Worm (Caenorhabditis elegans) whole organism, L3 larva: ENCODE measurements around the gene msp-38.

Experiments
- R02D3.7 ChIP-seq: fragments of 150-350 bp; optimal IDR thresholded peaks from 2 replicates; lab custom pipeline; 2014; ENCODE audit warnings: missing biosample characterization, missing genetic modification characterization
- ZK546.5 ChIP-seq: sonication (generic microtip); optimal IDR thresholded peaks from 2 replicates; lab custom pipeline; 2017; ENCODE audit warnings: missing biosample characterization, missing genetic modification characterization
- aly-2 ChIP-seq: fragments of 150-350 bp; optimal IDR thresholded peaks from 2 replicates; lab custom pipeline; 2014; ENCODE audit warnings: missing biosample characterization, missing genetic modification characterization
- ama-1 ChIP-seq: fragments of 150-350 bp; optimal IDR thresholded peaks from 2 replicates; lab custom pipeline; 2018
- ceh-16 ChIP-seq: sonication (generic microtip); optimal IDR thresholded peaks from 2 replicates; lab custom pipeline; 2017; ENCODE audit warnings: missing biosample characterization, missing genetic modification characterization
- ceh-28 ChIP-seq: fragments of 150-350 bp; optimal IDR thresholded peaks from 2 replicates; lab custom pipeline; 2014; ENCODE audit warnings: missing biosample characterization, missing genetic modification reagents, missing genetic modification characterization
- ceh-82 ChIP-seq: fragments of 150-350 bp; optimal IDR thresholded peaks from 2 replicates; lab custom pipeline; 2014; ENCODE audit warnings: missing biosample characterization, missing genetic modification characterization
- ceh-9 ChIP-seq: sonication (generic microtip); optimal IDR thresholded peaks from 2 replicates; lab custom pipeline; 2018; ENCODE audit warnings: missing biosample characterization, missing genetic modification characterization
- egl-27 ChIP-seq: sonication (generic microtip); optimal IDR thresholded peaks from 4 replicates; lab custom pipeline; 2017; ENCODE audit warnings: missing biosample characterization, missing genetic modification reagents, missing genetic modification characterization
- egl-5 ChIP-seq: fragments of 150-350 bp; optimal IDR thresholded peaks from 2 replicates; lab custom pipeline; 2017; ENCODE audit warnings: missing biosample characterization, missing genetic modification reagents, missing genetic modification characterization, inconsistent platforms
- elt-1 ChIP-seq: fragments of 150-350 bp; optimal IDR thresholded peaks from 2 replicates; lab custom pipeline; 2014; ENCODE audit warnings: missing biosample characterization, missing genetic modification characterization
- elt-2 ChIP-seq: sonication (generic microtip); optimal IDR thresholded peaks from 2 replicates; lab custom pipeline; 2016; ENCODE audit warnings: missing genetic modification reagents, mild to moderate bottlenecking, missing genetic modification characterization, missing compliant biosample characterization
- elt-3 ChIP-seq, 3 experiments: fragments of 150-350 bp in 1 of 3; sonication (generic microtip) in 2 of 3; optimal IDR thresholded peaks; 2 replicates in 2 of 3; 4 replicates in 1 of 3; lab custom pipeline; 2014 to 2017; ENCODE audit warnings: missing biosample characterization in 3 of 3, missing genetic modification characterization in 3 of 3
- eor-1 ChIP-seq, 2 experiments: fragments of 150-350 bp; optimal IDR thresholded peaks; 2 replicates each; lab custom pipeline; 2014 to 2018; ENCODE audit warnings: missing biosample characterization in 2 of 2, missing genetic modification characterization in 2 of 2
- fkh-10 ChIP-seq: sonication (generic microtip); optimal IDR thresholded peaks from 2 replicates; lab custom pipeline; 2017; ENCODE audit warnings: missing biosample characterization, missing genetic modification reagents, missing genetic modification characterization
- fkh-2 ChIP-seq: fragments of 150-350 bp; optimal IDR thresholded peaks from 2 replicates; lab custom pipeline; 2014; ENCODE audit warnings: missing biosample characterization, missing genetic modification reagents, missing genetic modification characterization
- fos-1 ChIP-seq: fragments of 150-350 bp; optimal IDR thresholded peaks from 2 replicates; lab custom pipeline; 2014; ENCODE audit warnings: missing biosample characterization, missing genetic modification characterization
- hmg-11 ChIP-seq: sonication (generic microtip); optimal IDR thresholded peaks from 2 replicates; lab custom pipeline; 2016; ENCODE audit warnings: missing genetic modification characterization, missing compliant biosample characterization
- jun-1 ChIP-seq: fragments of 150-350 bp; optimal IDR thresholded peaks from 2 replicates; lab custom pipeline; 2014; ENCODE audit warnings: missing biosample characterization, missing genetic modification reagents, missing genetic modification characterization
- lin-15B ChIP-seq: fragments of 150-350 bp; optimal IDR thresholded peaks from 2 replicates; lab custom pipeline; 2014; ENCODE audit warnings: missing biosample characterization, missing genetic modification characterization
- lin-39 ChIP-seq: fragments of 150-350 bp; optimal IDR thresholded peaks from 2 replicates; lab custom pipeline; 2018; ENCODE audit warnings: missing biosample characterization, missing genetic modification reagents, missing genetic modification characterization
- mdl-1 ChIP-seq: fragments of 150-350 bp; optimal IDR thresholded peaks from 2 replicates; lab custom pipeline; 2014; ENCODE audit warnings: missing biosample characterization, missing genetic modification characterization
- mml-1 ChIP-seq: fragments of 150-350 bp; sonication (generic microtip); optimal IDR thresholded peaks from 3 replicates; lab custom pipeline; 2014; ENCODE audit warnings: missing biosample characterization, missing genetic modification characterization
- nfya-1 ChIP-seq: sonication (generic microtip); optimal IDR thresholded peaks from 2 replicates; lab custom pipeline; 2017; ENCODE audit warnings: missing genetic modification characterization, mild to moderate bottlenecking, missing compliant biosample characterization, antibody characterized with exemption, moderate library complexity; ENCODE audit not compliant: insufficient read depth
- nhr-11 ChIP-seq: fragments of 150-350 bp; optimal IDR thresholded peaks from 2 replicates; lab custom pipeline; 2014; ENCODE audit warnings: missing biosample characterization, missing genetic modification characterization
- nhr-12 ChIP-seq: fragments of 150-350 bp; optimal IDR thresholded peaks from 2 replicates; lab custom pipeline; 2014; ENCODE audit warnings: missing biosample characterization, missing genetic modification characterization
- nhr-23 ChIP-seq: fragments of 150-350 bp; optimal IDR thresholded peaks from 2 replicates; lab custom pipeline; 2014; ENCODE audit warnings: missing biosample characterization, missing genetic modification reagents, missing genetic modification characterization
- nhr-237 ChIP-seq: fragments of 150-350 bp; optimal IDR thresholded peaks from 2 replicates; lab custom pipeline; 2014; ENCODE audit warnings: missing biosample characterization, missing genetic modification characterization
- nhr-25 ChIP-seq: sonication (generic microtip); optimal IDR thresholded peaks from 2 replicates; lab custom pipeline; 2017; ENCODE audit warnings: missing biosample characterization, missing genetic modification characterization
- nhr-43 ChIP-seq: sonication (generic microtip); optimal IDR thresholded peaks from 2 replicates; lab custom pipeline; 2016; ENCODE audit warnings: mild to moderate bottlenecking, missing genetic modification characterization, missing compliant biosample characterization; ENCODE audit not compliant: poor library complexity, severe bottlenecking
- nhr-77 ChIP-seq: fragments of 150-350 bp; optimal IDR thresholded peaks from 2 replicates; lab custom pipeline; 2014; ENCODE audit warnings: missing biosample characterization, missing genetic modification characterization
- pha-4 ChIP-seq: fragments of 150-350 bp; optimal IDR thresholded peaks from 2 replicates; lab custom pipeline; 2014; ENCODE audit warnings: missing biosample characterization, missing genetic modification reagents, missing genetic modification characterization
- pqm-1 ChIP-seq: fragments of 150-350 bp; optimal IDR thresholded peaks from 2 replicates; lab custom pipeline; 2017; ENCODE audit warnings: missing biosample characterization, missing genetic modification characterization, inconsistent platforms
- sea-2 ChIP-seq: fragments of 150-350 bp; sonication (generic microtip); optimal IDR thresholded peaks from 4 replicates; lab custom pipeline; 2014; ENCODE audit warnings: missing biosample characterization, missing genetic modification reagents, missing genetic modification characterization
- skn-1 ChIP-seq: fragments of 150-350 bp; optimal IDR thresholded peaks from 2 replicates; lab custom pipeline; 2014; ENCODE audit warnings: missing biosample characterization, missing genetic modification characterization
- snpc-4 ChIP-seq: fragments of 150-350 bp; optimal IDR thresholded peaks from 2 replicates; lab custom pipeline; 2014; ENCODE audit warnings: missing biosample characterization, missing genetic modification characterization
- unc-39 ChIP-seq: sonication (generic microtip); optimal IDR thresholded peaks from 4 replicates; lab custom pipeline; 2017; ENCODE audit warnings: missing biosample characterization, missing genetic modification characterization
- unc-62 ChIP-seq: fragments of 150-350 bp; sonication (generic microtip); optimal IDR thresholded peaks from 4 replicates; lab custom pipeline; 2014; ENCODE audit warnings: missing biosample characterization, missing genetic modification reagents, missing genetic modification characterization
- zag-1 ChIP-seq: fragments of 150-350 bp; optimal IDR thresholded peaks from 2 replicates; lab custom pipeline; 2014; ENCODE audit warnings: missing biosample characterization, missing genetic modification characterization
- ztf-11 ChIP-seq: fragments of 150-350 bp; optimal IDR thresholded peaks from 2 replicates; lab custom pipeline; 2014; ENCODE audit warnings: missing biosample characterization, missing genetic modification characterization
- ztf-4 ChIP-seq: fragments of 150-350 bp; optimal IDR thresholded peaks from 2 replicates; lab custom pipeline; 2014; ENCODE audit warnings: missing biosample characterization, missing genetic modification characterization

The msp-38 gene

ce11 chrIV:10177779-10178178, 34.2 kb upstream of the msp-38 start, which contains the start of gene mspn-1:
TSS of gene mspn-1 (plus strand) at chrIV:10177968.
- no peak for TF ChIP-seq ceh-9 (tag; lab: Kevin White, UChicago)
- TF ChIP-seq nhr-11: no peak
- no peak for TF ChIP-seq elt-1
- no peak for TF ChIP-seq sea-2
- no peak for TF ChIP-seq aly-2
- no peak for TF ChIP-seq hmg-11 (tag; lab: Kevin White, UChicago)
- no peak for TF ChIP-seq mdl-1 (tag; lab: Kevin White, UChicago)
- TF ChIP-seq fkh-10: no peak
- TF ChIP-seq unc-39 (tag; lab: Kevin White, UChicago): no peak
- no peak for TF ChIP-seq egl-5
- TF ChIP-seq mml-1 (tag; lab: Kevin White, UChicago): no peak
- TF ChIP-seq lin-39 (tag; lab: Kevin White, UChicago): no peak
- TF ChIP-seq ztf-4 (tag; lab: Kevin White, UChicago): no peak
- no peak for TF ChIP-seq ceh-16
- no peak for TF ChIP-seq jun-1
- no peak for TF ChIP-seq nhr-25 (tag; lab: Kevin White, UChicago)

- TF ChIP-seq elt-1 (no peak), lin-15B (tag; lab: Kevin White, UChicago) (peak; percentile 64), nhr-11 (no peak), ceh-82 (tag; lab: Kevin White, UChicago) (no peak), ceh-28 (tag; lab: Kevin White, UChicago) (no peak), snpc-4 (tag; lab: Kevin White, UChicago) (peak; percentile 47), nfya-1 (tag; lab: Kevin White, UChicago) (peak; percentile 85), skn-1 (no peak), nhr-23 (tag; lab: Kevin White, UChicago) (peak; percentile 73), jun-1 (no peak), ztf-4 (tag; lab: Kevin White, UChicago) (no peak), unc-39 (tag; lab: Kevin White, UChicago) (no peak), nhr-43 (tag; lab: Kevin White, UChicago) (no peak), fos-1 (no peak), pha-4 (tag; lab: Kevin White, UChicago) (peak; percentile 70), egl-27 (tag; lab: Kevin White, UChicago) (no peak), ceh-9 (tag; lab: Kevin White, UChicago) (no peak), lin-39 (tag; lab: Kevin White, UChicago) (peak; percentile 79), nhr-25 (tag; lab: Kevin White, UChicago) (peak; percentile 52), fkh-2 (no peak), nhr-237 (no peak), elt-2 (tag; lab: Kevin White, UChicago) (peak; percentile 24), ztf-11 (tag; lab: Kevin White, UChicago) (no peak), ceh-16 (no peak), mml-1 (tag; lab: Kevin White, UChicago) (no peak), sea-2 (no peak), aly-2 (no peak), R02D3.7 (tag; lab: Kevin White, UChicago) (no peak), hmg-11 (tag; lab: Kevin White, UChicago) (peak; percentile 65), nhr-77 (tag; lab: Kevin White, UChicago) (no peak)
- TF ChIP-seq, all 47 proteins: peak for 9
Measured at ce11 chrIV:10176252-10176730, 32.8 kb upstream of the msp-38 start, which contains the start of gene rack-1. TSS of gene rack-1 (plus strand) at chrIV:10176680.

ce11 chrIV:10174932-10175732, 31.6 kb upstream of the msp-38 start:
- no peak for TF ChIP-seq fkh-2
- no peak for TF ChIP-seq nhr-77 (tag; lab: Kevin White, UChicago)
- TF ChIP-seq hmg-11 (tag; lab: Kevin White, UChicago): peak; percentile 37
- no peak for TF ChIP-seq sea-2
- no peak for TF ChIP-seq fos-1
- TF ChIP-seq nhr-237: no peak
- TF ChIP-seq fkh-10: no peak
- TF ChIP-seq R02D3.7 (tag; lab: Kevin White, UChicago): no peak
- TF ChIP-seq ama-1 (lab: Kevin White, UChicago): no peak
- TF ChIP-seq egl-5: no peak
- TF ChIP-seq ceh-82 (tag; lab: Kevin White, UChicago): no peak
- no peak for TF ChIP-seq elt-3 (tag; optimal IDR thresholded peaks at IDR 0.05; lab: Kevin White, UChicago)
- no peak for TF ChIP-seq pqm-1 (tag; lab: Kevin White, UChicago)
- no peak for TF ChIP-seq egl-27 (tag; lab: Kevin White, UChicago)
- TF ChIP-seq nhr-12 (tag; lab: Kevin White, UChicago): no peak
- TF ChIP-seq lin-15B (tag; lab: Kevin White, UChicago): no peak
- no peak for TF ChIP-seq eor-1 (tag; optimal IDR thresholded peaks at IDR 0.05; lab: Kevin White, UChicago)
- TF ChIP-seq unc-62 (GFP tag; lab: Kevin White, UChicago): no peak
- TF ChIP-seq ZK546.5 (tag; lab: Kevin White, UChicago): no peak
- TF ChIP-seq nfya-1 (tag; lab: Kevin White, UChicago): peak; percentile 29
- no peak for TF ChIP-seq skn-1
- TF ChIP-seq nhr-25 (tag; lab: Kevin White, UChicago): peak; percentile 16
- peak; percentile 56 for TF ChIP-seq pha-4 (tag; lab: Kevin White, UChicago)
- TF ChIP-seq elt-1: no peak
- TF ChIP-seq zag-1: no peak
- no peak for TF ChIP-seq ztf-4 (tag; lab: Kevin White, UChicago)
- no peak for TF ChIP-seq nhr-43 (tag; lab: Kevin White, UChicago)
- TF ChIP-seq ceh-16: no peak
- no peak for TF ChIP-seq aly-2
- TF ChIP-seq ceh-28 (tag; lab: Kevin White, UChicago): peak; percentile 24
- no peak for TF ChIP-seq ztf-11 (tag; lab: Kevin White, UChicago)
- peak; percentile 45 for TF ChIP-seq elt-2 (tag; lab: Kevin White, UChicago)
- TF ChIP-seq, all 47 proteins: peak for 6
